Worm (Caenorhabditis elegans) whole organism, L4 larva: ENCODE measurements around the gene Y48A6B.3.

ENCODE experiments used
- T26A8.4 ChIP-seq: fragments of 200-800 bp; sonication (Bioruptor generic); IDR thresholded peaks from 2 replicates; pipeline ENCODE4 v1.3.6; 2022; ENCODE audit warnings: missing genetic modification characterization, missing compliant biosample characterization
- Y48G9A.11 ChIP-seq: fragments of 200-800 bp; sonication (Bioruptor generic); IDR thresholded peaks from 2 replicates; pipeline ENCODE4 v1.3.6; 2022; ENCODE audit warnings: missing genetic modification reagents, missing genetic modification characterization, missing compliant biosample characterization
- aha-1 ChIP-seq: fragments of 150-350 bp; peaks from one replicate; lab custom pipeline; 2014; ENCODE audit warnings: missing biosample characterization, missing genetic modification characterization
- ama-1 ChIP-seq: fragments of 150-350 bp; optimal IDR thresholded peaks from 2 replicates; lab custom pipeline; 2014; ENCODE audit warnings: inconsistent platforms, mixed read lengths
- arid-1 ChIP-seq: fragments of 200-800 bp; sonication (Bioruptor generic); conservative IDR thresholded peaks from 2 replicates; pipeline ENCODE4 v1.3.6; 2022; ENCODE audit warnings: missing genetic modification reagents, missing genetic modification characterization, missing compliant biosample characterization
- attf-4 ChIP-seq: sonication (generic microtip); optimal IDR thresholded peaks from 3 replicates; lab custom pipeline; 2017; ENCODE audit warnings: missing biosample characterization, missing genetic modification characterization
- ceh-20 ChIP-seq: fragments of 200-800 bp; sonication (Bioruptor generic); IDR thresholded peaks from 2 replicates; pipeline ENCODE4 v1.3.6; 2022; ENCODE audit warnings: missing genetic modification reagents, missing genetic modification characterization, missing compliant biosample characterization
- ceh-28 ChIP-seq: fragments of 150-350 bp; optimal IDR thresholded peaks from 2 replicates; lab custom pipeline; 2014; ENCODE audit warnings: missing biosample characterization, missing genetic modification reagents, missing genetic modification characterization
- ceh-62 ChIP-seq: sonication (generic microtip); optimal IDR thresholded peaks from 2 replicates; lab custom pipeline; 2017; ENCODE audit warnings: missing biosample characterization, missing genetic modification characterization
- ces-1 ChIP-seq: fragments of 150-350 bp; sonication (generic microtip); optimal IDR thresholded peaks from 4 replicates; lab custom pipeline; 2014; ENCODE audit warnings: missing biosample characterization, missing genetic modification reagents, missing genetic modification characterization
- ctbp-1 ChIP-seq: fragments of 200-800 bp; sonication (Bioruptor generic); IDR thresholded peaks from 2 replicates; pipeline ENCODE4 v1.3.6; 2022; ENCODE audit warnings: missing genetic modification reagents, missing genetic modification characterization, missing compliant biosample characterization
- dmd-6 ChIP-seq: fragments of 200-800 bp; sonication (Bioruptor generic); IDR thresholded peaks from 2 replicates; pipeline ENCODE4 v1.3.6; 2022; ENCODE audit warnings: missing genetic modification reagents, missing genetic modification characterization, missing compliant biosample characterization
- dmd-9 ChIP-seq: fragments of 200-800 bp; sonication (Bioruptor generic); IDR thresholded peaks from 2 replicates; pipeline ENCODE4 v1.3.6; 2022; ENCODE audit warnings: missing genetic modification reagents, missing genetic modification characterization, missing compliant biosample characterization
- dpl-1 ChIP-seq: fragments of 150-350 bp; optimal IDR thresholded peaks from 2 replicates; lab custom pipeline; 2014; ENCODE audit warnings: missing biosample characterization, missing genetic modification reagents, missing genetic modification characterization
- duxl-1 ChIP-seq: sonication (generic microtip); optimal IDR thresholded peaks from 2 replicates; lab custom pipeline; 2016; ENCODE audit warnings: mild to moderate bottlenecking, missing genetic modification characterization, moderate library complexity, missing compliant biosample characterization; ENCODE audit not compliant: poor library complexity
- dve-1 ChIP-seq: sonication (generic microtip); optimal IDR thresholded peaks from 2 replicates; lab custom pipeline; 2017; ENCODE audit warnings: antibody characterized with exemption, mild to moderate bottlenecking, missing genetic modification characterization, missing compliant biosample characterization; ENCODE audit not compliant: insufficient read depth
- egl-27 ChIP-seq: sonication (generic microtip); optimal IDR thresholded peaks from 3 replicates; lab custom pipeline; 2017; ENCODE audit warnings: missing biosample characterization, missing genetic modification reagents, missing genetic modification characterization
- fkh-10 ChIP-seq: fragments of 150-350 bp; optimal IDR thresholded peaks from 2 replicates; lab custom pipeline; 2014; ENCODE audit warnings: missing biosample characterization, missing genetic modification reagents, missing genetic modification characterization
- hif-1 ChIP-seq, 2 experiments: sonication (generic microtip); optimal IDR thresholded peaks; 2 replicates each; lab custom pipeline; 2016 to 2017; ENCODE audit warnings: missing compliant biosample characterization in 2 of 2, missing genetic modification characterization in 2 of 2, missing genetic modification reagents in 2 of 2, missing genotype in 2 of 2, mild to moderate bottlenecking in 1 of 2
- hlh-11 ChIP-seq: fragments of 200-800 bp; sonication (Bioruptor generic); optimal IDR thresholded peaks from 2 replicates; lab custom pipeline; 2018; ENCODE audit warnings: mild to moderate bottlenecking, missing genetic modification characterization, missing compliant biosample characterization
- hlh-30 ChIP-seq: sonication (generic microtip); optimal IDR thresholded peaks from 2 replicates; lab custom pipeline; 2017; ENCODE audit warnings: antibody characterized with exemption, mild to moderate bottlenecking, missing genetic modification characterization, missing compliant biosample characterization; ENCODE audit not compliant: insufficient read depth
- hmg-1.1 ChIP-seq: fragments of 200-800 bp; sonication (Bioruptor generic); IDR thresholded peaks from 2 replicates; pipeline ENCODE4 v1.3.6; 2022; ENCODE audit warnings: missing genetic modification reagents, missing genetic modification characterization, missing compliant biosample characterization
- jun-1 ChIP-seq: fragments of 150-350 bp; optimal IDR thresholded peaks from 2 replicates; lab custom pipeline; 2014; ENCODE audit warnings: missing biosample characterization, missing genetic modification reagents, missing genetic modification characterization
- lin-13 ChIP-seq: fragments of 150-350 bp; optimal IDR thresholded peaks from 2 replicates; lab custom pipeline; 2014; ENCODE audit warnings: missing biosample characterization, missing genetic modification reagents, missing genetic modification characterization
- lin-15B ChIP-seq: fragments of 150-350 bp; sonication (generic microtip); optimal IDR thresholded peaks from 3 replicates; lab custom pipeline; 2014; ENCODE audit warnings: missing biosample characterization, missing genetic modification characterization
- lin-38 ChIP-seq: fragments of 200-800 bp; sonication (Bioruptor generic); IDR thresholded peaks from 2 replicates; pipeline ENCODE4 v1.3.6; 2022; ENCODE audit warnings: missing genetic modification reagents, missing genetic modification characterization, missing compliant biosample characterization
- lsy-2 ChIP-seq, 2 experiments: fragments of 150-350 bp in 1 of 2; sonication (generic microtip) in 1 of 2; optimal IDR thresholded peaks; 2 replicates each; lab custom pipeline; 2014 to 2017; ENCODE audit warnings: missing biosample characterization in 2 of 2, missing genetic modification characterization in 2 of 2
- madf-9 ChIP-seq: fragments of 200-800 bp; sonication (Bioruptor generic); conservative IDR thresholded peaks from 2 replicates; pipeline ENCODE4 v1.3.6; 2022; ENCODE audit warnings: missing genetic modification reagents, missing genetic modification characterization, missing compliant biosample characterization
- mdl-1 ChIP-seq, 2 experiments: fragments of 150-350 bp in 1 of 2; sonication (generic microtip) in 1 of 2; optimal IDR thresholded peaks; 2 replicates each; lab custom pipeline; 2014 to 2017; ENCODE audit warnings: missing biosample characterization in 2 of 2, missing genetic modification characterization in 2 of 2
- mep-1 ChIP-seq: fragments of 150-350 bp; sonication (generic microtip); optimal IDR thresholded peaks from 3 replicates; lab custom pipeline; 2014; ENCODE audit warnings: missing biosample characterization, missing genetic modification characterization
- mes-2 ChIP-seq: sonication (generic microtip); optimal IDR thresholded peaks from 2 replicates; lab custom pipeline; 2016; ENCODE audit warnings: missing genotype, mild to moderate bottlenecking, missing genetic modification characterization, missing compliant biosample characterization; ENCODE audit not compliant: poor library complexity, severe bottlenecking
- nhr-102 ChIP-seq: sonication (generic microtip); optimal IDR thresholded peaks from 2 replicates; lab custom pipeline; 2016; ENCODE audit warnings: mild to moderate bottlenecking, missing genetic modification characterization, moderate library complexity, missing compliant biosample characterization
- nhr-11 ChIP-seq: fragments of 150-350 bp; optimal IDR thresholded peaks from 2 replicates; lab custom pipeline; 2014; ENCODE audit warnings: missing biosample characterization, missing genetic modification characterization
- nhr-111 ChIP-seq: fragments of 200-800 bp; sonication (Bioruptor generic); optimal IDR thresholded peaks from 2 replicates; lab custom pipeline; 2018; ENCODE audit warnings: mild to moderate bottlenecking, missing genetic modification characterization, missing compliant biosample characterization
- nhr-25 ChIP-seq: sonication (generic microtip); optimal IDR thresholded peaks from 2 replicates; lab custom pipeline; 2017; ENCODE audit warnings: missing genetic modification characterization, mild to moderate bottlenecking, missing compliant biosample characterization, antibody characterized with exemption, moderate library complexity, borderline replicate concordance; ENCODE audit not compliant: insufficient read depth
- nhr-28 ChIP-seq: fragments of 150-350 bp; optimal IDR thresholded peaks from 2 replicates; lab custom pipeline; 2014; ENCODE audit warnings: missing biosample characterization, missing genetic modification characterization
- nhr-42 ChIP-seq: fragments of 200-800 bp; sonication (Bioruptor generic); IDR thresholded peaks from 2 replicates; pipeline ENCODE4 v1.3.6; 2022; ENCODE audit warnings: missing genetic modification characterization, missing compliant biosample characterization
- nhr-6 ChIP-seq: fragments of 150-350 bp; optimal IDR thresholded peaks from 2 replicates; lab custom pipeline; 2014; ENCODE audit warnings: missing biosample characterization, missing genetic modification characterization
- nhr-77 ChIP-seq: fragments of 150-350 bp; optimal IDR thresholded peaks from 2 replicates; lab custom pipeline; 2014; ENCODE audit warnings: missing biosample characterization, missing genetic modification characterization
- php-3 ChIP-seq: fragments of 200-800 bp; sonication (Bioruptor generic); IDR thresholded peaks from 2 replicates; pipeline ENCODE4 v1.3.6; 2022; ENCODE audit warnings: missing genetic modification reagents, missing genetic modification characterization, missing compliant biosample characterization
- rbr-2 ChIP-seq: sonication (generic microtip); optimal IDR thresholded peaks from 2 replicates; lab custom pipeline; 2016; ENCODE audit warnings: missing genotype, missing genetic modification characterization, missing compliant biosample characterization
- saeg-2 ChIP-seq: fragments of 200-800 bp; sonication (Bioruptor generic); IDR thresholded peaks from 2 replicates; pipeline ENCODE4 v1.3.6; 2022; ENCODE audit warnings: missing genetic modification reagents, missing genetic modification characterization, missing compliant biosample characterization
- skn-1 ChIP-seq: fragments of 150-350 bp; optimal IDR thresholded peaks from 2 replicates; lab custom pipeline; 2014; ENCODE audit warnings: missing biosample characterization, missing genetic modification characterization
- snpc-4 ChIP-seq: fragments of 150-350 bp; optimal IDR thresholded peaks from 2 replicates; lab custom pipeline; 2014; ENCODE audit warnings: missing biosample characterization, missing genetic modification characterization
- tra-1 ChIP-seq: fragments of 200-800 bp; sonication (Bioruptor generic); IDR thresholded peaks from 2 replicates; pipeline ENCODE4 v1.3.6; 2022; ENCODE audit warnings: missing genetic modification reagents, missing genetic modification characterization, missing compliant biosample characterization
- unc-130 ChIP-seq: sonication (generic microtip); optimal IDR thresholded peaks from 2 replicates; lab custom pipeline; 2016; ENCODE audit warnings: missing genetic modification reagents, missing genetic modification characterization, missing compliant biosample characterization
- zip-2 ChIP-seq: fragments of 150-350 bp; optimal IDR thresholded peaks from 2 replicates; lab custom pipeline; 2014; ENCODE audit warnings: missing biosample characterization, missing genetic modification characterization

The Y48A6B.3 gene

DNA sequence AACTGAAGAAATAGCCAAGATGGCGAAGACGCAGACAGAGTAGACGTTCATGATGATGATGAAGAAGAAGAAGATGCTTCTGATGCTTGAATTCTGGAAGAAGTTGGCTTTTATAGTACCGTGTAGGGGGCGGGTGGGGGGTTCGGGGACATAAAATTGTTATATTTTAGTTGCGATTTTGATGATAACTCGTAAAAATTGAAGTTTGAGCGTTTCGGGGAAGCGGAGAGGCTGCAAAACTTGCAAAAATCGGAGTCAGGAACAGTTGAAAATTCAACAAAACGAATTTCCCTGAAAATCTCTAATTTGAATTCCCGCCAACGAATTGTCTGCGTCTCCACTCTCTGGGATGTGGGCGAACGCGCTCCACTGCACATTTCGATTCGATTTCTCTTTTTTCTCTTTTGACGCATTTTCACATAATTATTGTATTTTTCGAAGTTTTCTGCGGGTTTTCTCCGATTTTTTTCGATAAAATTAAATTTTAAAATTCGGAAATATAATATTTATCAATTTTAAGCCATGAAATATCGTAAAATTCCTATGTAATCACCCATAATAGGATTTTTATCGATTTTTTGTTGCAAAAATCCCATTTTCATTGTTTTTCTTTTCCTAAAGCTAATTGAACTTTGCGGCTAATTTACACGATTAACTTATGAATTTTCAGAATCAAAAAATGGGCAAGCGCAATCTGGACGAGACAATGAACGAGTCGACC is at the start of gene Y48A6B.3, which contains the start of gene fipr-17:
TSS of gene Y48A6B.3 (plus strand) at position 671 of the 721 bp plus-strand sequence.
TSS of gene fipr-17 (minus strand) at position 51 of the 721 bp plus-strand sequence.
- peak; percentile 70 for TF ChIP-seq nhr-25 (tag; lab: Kevin White, UChicago)
- TF ChIP-seq rbr-2 (tag; lab: Kevin White, UChicago): peak; percentile 69
- TF ChIP-seq lsy-2 (tag; optimal IDR thresholded peaks at IDR 0.05; lab: Kevin White, UChicago): peak in 1 of 2 experiments; percentile 91
- no peak for TF ChIP-seq attf-4
- peak; percentile 43; the same call in 1 of the 2 replicates for TF ChIP-seq T26A8.4 (GFP tag; lab: Robert Waterston, UW)
- TF ChIP-seq duxl-1 (tag; lab: Kevin White, UChicago): peak; percentile 60
- peak in 1 of 2 experiments; percentile 65 for TF ChIP-seq hif-1 (tag; optimal IDR thresholded peaks at IDR 0.05; lab: Kevin White, UChicago)
- TF ChIP-seq hlh-11 (tag; lab: Kevin White, UChicago): peak; percentile 51
- TF ChIP-seq lin-13 (GFP tag; lab: Kevin White, UChicago): peak; percentile 76
- TF ChIP-seq dmd-6 (GFP tag; lab: Robert Waterston, UW): peak; percentile 39; the same call in 1 of the 2 replicates
- TF ChIP-seq ces-1: peak; percentile 13
- no peak for TF ChIP-seq snpc-4 (tag; lab: Kevin White, UChicago)
- TF ChIP-seq mes-2 (tag; lab: Kevin White, UChicago): peak; percentile 93
- TF ChIP-seq Y48G9A.11 (GFP tag; lab: Robert Waterston, UW): no peak
- TF ChIP-seq jun-1: no peak
- peak; percentile 75 for TF ChIP-seq nhr-77 (tag; lab: Kevin White, UChicago)
- peak; percentile 57 for TF ChIP-seq hmg-1.1
- TF ChIP-seq nhr-102 (tag; lab: Kevin White, UChicago): peak; percentile 19
- peak; percentile 72 for TF ChIP-seq mep-1
- no peak for TF ChIP-seq php-3 (GFP tag; lab: Robert Waterston, UW)
- peak; percentile 97 for TF ChIP-seq dpl-1 (GFP tag; lab: Kevin White, UChicago)
- peak; percentile 68 for TF ChIP-seq nhr-11 (tag; lab: Kevin White, UChicago)
- no peak for TF ChIP-seq ceh-28 (tag; lab: Kevin White, UChicago)
- TF ChIP-seq unc-130 (GFP tag; lab: Kevin White, UChicago): peak; percentile 39
- peak; percentile 98 for TF ChIP-seq lin-38 (GFP tag; lab: Robert Waterston, UW)
- TF ChIP-seq arid-1 (GFP tag; lab: Robert Waterston, UW): peak; percentile 55; the same call in 1 of the 2 replicates
- no peak for TF ChIP-seq egl-27 (tag; lab: Kevin White, UChicago)
- no peak for TF ChIP-seq ceh-62 (tag; lab: Kevin White, UChicago)
- no peak for TF ChIP-seq nhr-111 (GFP tag; lab: Kevin White, UChicago)
- TF ChIP-seq ama-1 (lab: Kevin White, UChicago): no peak
- TF ChIP-seq nhr-6 (tag; lab: Kevin White, UChicago): peak; percentile 90
- peak; percentile 59 for TF ChIP-seq hlh-30
- no peak for TF ChIP-seq dmd-9
- TF ChIP-seq aha-1: no peak
- peak; percentile 66 for TF ChIP-seq nhr-28 (tag; lab: Kevin White, UChicago)
- TF ChIP-seq madf-9: no peak
- TF ChIP-seq ctbp-1: no peak
- no peak for TF ChIP-seq tra-1 (GFP tag; lab: Robert Waterston, UW)
- no peak for TF ChIP-seq mdl-1 (tag; optimal IDR thresholded peaks at IDR 0.05; lab: Kevin White, UChicago)
- TF ChIP-seq ceh-20 (GFP tag; lab: Robert Waterston, UW): no peak
- peak; percentile 6 for TF ChIP-seq lin-15B (tag; lab: Kevin White, UChicago)
- 0 out of 2 replicates have a peak, but pooled peaks have one; percentile 63 for TF ChIP-seq nhr-42 (GFP tag; lab: Robert Waterston, UW)
- peak; percentile 80 for TF ChIP-seq dve-1 (tag; lab: Kevin White, UChicago)
- no peak for TF ChIP-seq skn-1 (tag; lab: Kevin White, UChicago)
- TF ChIP-seq zip-2 (tag; lab: Kevin White, UChicago): no peak
- no peak for TF ChIP-seq saeg-2
- TF ChIP-seq fkh-10 (GFP tag; lab: Kevin White, UChicago): peak; percentile 67
